Fruit fly (Drosophila melanogaster) S2 (cell line): Measurements from ENCODE around the gene CG15743.
A peak's percentile ranks its signal among the peaks of the same experiment; 100 is the strongest.

Source experiments
- CG8478 ChIP-seq: fragments of >200 bp; optimal IDR thresholded peaks from 2 replicates; lab custom pipeline; 2018
- CTCF ChIP-seq, 2 experiments: fragments of >200 bp; optimal IDR thresholded peaks; 2 replicates each; lab custom pipeline; 2018

CG15743 gene

DNA sequence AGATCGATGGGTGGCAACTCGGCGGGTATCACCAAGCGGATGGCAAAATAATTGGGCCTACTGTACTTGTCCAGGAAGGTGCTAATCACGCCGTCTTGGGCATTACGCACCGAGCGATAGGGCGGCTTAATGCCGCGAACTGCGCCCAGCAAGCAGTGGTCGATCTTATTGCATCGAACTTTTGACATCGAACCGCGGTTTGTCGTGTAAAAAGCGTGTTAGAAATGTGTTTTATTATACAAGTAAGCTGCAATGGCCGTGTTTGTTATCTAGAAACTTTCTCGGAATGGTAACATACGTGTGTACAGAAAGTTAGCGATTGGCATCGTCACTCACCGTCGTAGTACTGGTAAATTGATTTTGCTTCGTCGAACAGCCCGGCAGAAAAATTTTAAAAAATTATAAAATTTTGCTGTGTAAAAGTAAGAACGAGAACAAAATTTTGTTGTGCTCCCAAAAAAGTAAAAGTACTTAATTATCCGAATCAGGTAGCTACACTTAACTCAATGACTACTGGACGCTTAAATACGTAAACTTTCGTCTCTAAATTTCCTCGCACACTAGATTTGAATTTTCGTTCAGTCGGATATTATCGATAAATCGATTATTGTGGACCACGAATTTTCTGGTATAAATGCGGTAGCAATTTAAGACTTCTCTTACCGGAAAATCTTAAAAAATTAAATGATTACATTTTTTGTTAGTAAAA is 27.3 kb upstream of the CG15743 start, which contains the start of the genes mew and CG15742:
mew (minus strand) TSS at position 443 of the 709 bp plus-strand sequence.
CG15742 (minus strand) TSS at position 448 of the 709 bp plus-strand sequence.
- TF ChIP-seq CTCF (optimal IDR thresholded peaks at IDR 0.05; lab: Kevin White, UChicago), result peak in 1 of 2 experiments; percentile 17
- no peak for TF ChIP-seq CG8478

DNA sequence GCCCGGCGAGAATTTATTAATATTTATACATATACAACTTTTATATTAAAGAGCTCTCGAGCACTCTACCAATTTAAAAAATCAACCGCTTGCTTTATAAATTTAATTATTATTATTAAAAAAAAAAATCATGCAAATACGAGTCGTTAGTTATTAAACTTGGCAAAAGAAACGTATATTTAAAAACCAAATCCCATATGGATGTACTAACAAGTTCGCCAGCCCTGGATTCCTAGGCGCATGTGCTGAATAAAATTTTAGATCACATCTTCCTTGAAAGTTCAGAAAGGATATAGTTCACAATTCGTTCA is 26.8 kb upstream of the CG15743 start, which contains the start of gene comt:
comt (plus strand) TSS at position 265 of the 311 bp plus-strand sequence.
- TF ChIP-seq CTCF (optimal IDR thresholded peaks at IDR 0.05; lab: Kevin White, UChicago), result no peak
- no peak for TF ChIP-seq CG8478

DNA sequence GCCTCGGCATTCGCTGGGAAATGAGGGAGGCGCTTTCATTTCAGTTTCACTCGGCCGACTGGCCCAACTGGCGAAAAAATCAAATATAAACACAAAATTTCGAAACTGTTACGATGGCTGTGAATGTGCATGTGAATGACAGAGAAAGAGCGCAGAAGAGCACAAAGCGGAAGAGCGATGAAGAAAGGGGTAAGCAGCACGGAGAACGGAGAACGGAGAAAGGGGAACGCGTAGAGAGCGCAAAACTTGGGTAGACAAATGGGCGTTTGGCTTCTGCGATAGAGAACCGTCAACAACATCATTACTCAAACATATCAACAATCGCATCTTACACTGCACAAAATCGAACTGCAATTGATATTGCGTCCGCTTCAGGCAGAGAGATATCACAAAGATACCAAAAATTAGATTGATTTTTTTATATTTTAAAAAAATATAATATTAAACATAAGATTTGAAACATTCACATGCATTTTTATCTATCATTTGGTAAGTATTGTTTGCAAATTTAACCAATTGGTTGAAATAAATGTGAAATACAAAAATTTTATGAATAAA is 12.8 kb upstream of the CG15743 start:
- TF ChIP-seq CG8478 (no peak), CTCF (optimal IDR thresholded peaks at IDR 0.05; lab: Kevin White, UChicago) (no peak)

DNA sequence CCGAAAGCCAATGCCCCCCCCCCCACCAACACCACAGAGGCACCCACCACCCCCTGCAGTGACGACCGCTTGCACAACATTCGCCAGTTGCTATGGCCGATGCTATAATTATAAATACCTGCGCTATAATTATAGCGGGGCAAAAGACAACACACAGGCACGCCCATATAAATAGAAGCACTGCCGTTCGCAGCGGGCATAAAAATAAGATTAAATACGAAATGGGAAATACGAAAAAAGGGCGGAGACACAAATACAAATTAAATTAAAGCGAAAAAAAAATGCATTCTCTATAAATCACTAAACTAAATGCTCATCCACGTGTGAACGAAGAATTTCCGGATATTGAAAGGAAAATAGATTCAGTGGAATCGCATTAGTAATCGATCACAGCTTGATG is 12.1 kb upstream of the CG15743 start:
- TF ChIP-seq CG8478 (no peak), CTCF (optimal IDR thresholded peaks at IDR 0.05; lab: Kevin White, UChicago) (no peak)

DNA sequence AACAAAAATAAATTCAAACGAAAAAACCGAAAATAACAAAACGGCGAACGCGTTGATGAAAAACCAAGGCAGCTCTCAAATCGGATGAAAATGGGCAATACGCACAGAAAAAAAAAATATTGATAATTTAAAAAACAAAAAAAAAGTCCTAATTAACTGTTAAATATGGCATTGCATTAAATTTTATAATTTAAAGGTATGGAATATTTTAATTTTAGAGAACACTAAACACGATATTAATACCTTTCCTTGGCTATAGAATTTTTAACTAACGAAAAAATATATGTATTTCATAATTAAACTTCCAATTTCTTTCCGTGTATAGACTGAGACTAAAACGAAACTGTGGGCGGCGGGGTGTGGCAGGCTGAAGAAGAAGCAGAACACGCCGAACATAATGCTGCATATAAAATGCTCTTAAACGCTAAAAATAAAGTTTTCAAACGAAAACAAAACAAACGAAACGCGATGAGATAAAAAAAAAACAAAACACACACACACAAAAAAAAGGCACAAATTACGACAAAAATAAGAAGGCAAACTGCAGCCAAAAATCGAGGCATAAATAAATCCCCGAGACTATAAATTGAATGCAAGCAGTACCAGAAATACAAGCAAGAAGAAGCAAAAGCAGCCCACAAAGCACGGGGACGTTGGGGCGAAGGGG is 10.9 kb upstream of the CG15743 start:
- no peak for TF ChIP-seq CG8478
- TF ChIP-seq CTCF (optimal IDR thresholded peaks at IDR 0.05; lab: Kevin White, UChicago), result no peak

DNA sequence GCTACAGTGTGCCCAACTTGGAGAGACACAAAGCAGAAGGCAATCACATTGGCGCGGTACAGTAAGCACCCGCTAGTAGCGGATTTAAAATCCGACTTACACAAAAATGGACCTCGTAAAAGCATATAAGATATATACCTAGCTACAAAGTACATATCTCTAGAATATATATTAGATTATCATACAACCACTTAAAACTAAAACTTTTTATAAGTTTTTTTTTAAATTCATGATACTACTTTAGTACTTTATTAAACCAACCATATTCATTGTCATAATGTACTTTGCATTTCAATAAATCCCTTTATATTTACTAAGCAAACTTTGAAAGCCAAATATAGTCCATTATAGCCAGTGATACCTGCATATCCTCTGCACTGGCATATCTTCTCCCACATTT is 10.4 kb upstream of the CG15743 start:
- TF ChIP-seq CTCF (optimal IDR thresholded peaks at IDR 0.05; lab: Kevin White, UChicago) (no peak), CG8478 (no peak)

DNA sequence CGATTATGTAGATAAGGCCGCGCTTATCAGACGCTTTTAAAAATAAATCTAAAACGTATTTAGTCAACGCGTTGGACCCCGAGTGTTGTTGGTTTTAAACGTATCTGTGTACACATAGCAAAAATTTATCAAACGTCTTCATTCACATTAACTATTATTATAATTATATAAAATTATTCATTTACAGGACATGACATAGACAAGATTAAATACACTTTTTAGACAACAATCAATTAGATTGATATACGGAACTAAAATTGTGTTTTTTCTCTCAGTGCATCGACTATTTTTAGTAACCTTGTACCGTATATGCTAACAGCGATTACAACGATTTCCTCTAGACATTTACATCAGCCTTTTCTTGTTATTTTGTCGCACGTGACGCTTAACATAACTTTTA is 8.8 kb upstream of the CG15743 start:
- no peak for TF ChIP-seq CG8478
- TF ChIP-seq CTCF (optimal IDR thresholded peaks at IDR 0.05; lab: Kevin White, UChicago), result no peak

DNA sequence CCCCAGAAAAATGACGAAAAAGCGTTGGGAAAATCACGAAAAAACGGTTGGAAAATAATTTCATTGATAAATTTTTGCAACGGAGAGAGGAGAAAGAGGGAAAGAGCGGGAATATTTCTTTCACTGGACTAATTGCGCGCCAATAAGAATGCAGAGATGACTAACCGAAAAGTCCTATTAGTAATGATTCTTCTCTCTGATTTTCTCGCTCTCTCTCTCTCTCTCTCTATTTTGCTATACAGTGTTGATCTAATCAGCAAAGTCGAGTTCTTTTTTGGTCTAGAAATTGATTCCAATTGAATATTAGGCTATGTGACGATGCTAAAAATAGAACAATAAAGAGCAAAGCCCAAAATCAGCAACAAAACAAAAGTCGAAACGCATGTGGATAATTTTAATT is 8.4 kb upstream of the CG15743 start:
- no peak for TF ChIP-seq CG8478
- TF ChIP-seq CTCF (optimal IDR thresholded peaks at IDR 0.05; lab: Kevin White, UChicago), result no peak

DNA sequence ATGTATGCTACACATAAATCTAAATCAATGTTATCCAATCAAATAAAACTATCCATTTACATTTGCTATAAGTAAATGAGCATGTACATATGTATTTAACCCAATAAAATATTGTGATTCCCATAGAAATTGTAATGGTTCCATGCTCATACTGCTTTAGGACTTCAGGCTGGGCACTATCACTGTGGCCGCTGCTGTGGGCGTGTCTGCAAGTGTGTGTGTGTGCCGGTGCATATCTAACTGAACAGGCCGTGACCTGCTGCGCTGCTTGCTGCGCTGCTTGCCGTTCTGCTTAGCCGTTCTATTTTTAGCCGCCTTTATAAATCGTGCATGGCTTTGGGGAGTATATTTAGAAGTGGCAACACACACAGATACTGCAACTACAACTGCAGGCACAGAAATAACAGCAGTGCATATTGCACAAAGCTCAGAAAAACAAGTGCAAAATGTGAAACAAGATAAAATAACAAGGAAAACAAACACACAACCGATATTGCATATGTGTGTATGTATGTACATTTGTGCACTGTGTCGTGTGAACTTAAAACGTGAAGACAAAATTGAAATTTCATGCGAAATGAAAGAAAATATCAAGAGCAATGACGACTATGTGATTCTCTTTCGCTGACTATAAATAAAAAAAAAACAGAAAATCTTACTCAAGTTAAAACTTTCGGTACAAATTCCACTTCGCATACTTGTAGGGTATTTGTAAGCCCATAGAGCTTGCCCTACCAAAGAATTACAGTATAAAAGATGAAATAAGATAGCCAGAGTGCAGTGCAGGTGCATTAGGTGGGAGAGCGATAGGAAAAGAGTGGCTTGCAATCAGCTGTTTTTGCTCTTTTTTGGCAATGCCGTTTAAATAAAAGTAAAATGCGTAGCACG is 7.7 kb upstream of the CG15743 start:
- no peak for TF ChIP-seq CTCF (optimal IDR thresholded peaks at IDR 0.05; lab: Kevin White, UChicago)
- no peak for TF ChIP-seq CG8478

DNA sequence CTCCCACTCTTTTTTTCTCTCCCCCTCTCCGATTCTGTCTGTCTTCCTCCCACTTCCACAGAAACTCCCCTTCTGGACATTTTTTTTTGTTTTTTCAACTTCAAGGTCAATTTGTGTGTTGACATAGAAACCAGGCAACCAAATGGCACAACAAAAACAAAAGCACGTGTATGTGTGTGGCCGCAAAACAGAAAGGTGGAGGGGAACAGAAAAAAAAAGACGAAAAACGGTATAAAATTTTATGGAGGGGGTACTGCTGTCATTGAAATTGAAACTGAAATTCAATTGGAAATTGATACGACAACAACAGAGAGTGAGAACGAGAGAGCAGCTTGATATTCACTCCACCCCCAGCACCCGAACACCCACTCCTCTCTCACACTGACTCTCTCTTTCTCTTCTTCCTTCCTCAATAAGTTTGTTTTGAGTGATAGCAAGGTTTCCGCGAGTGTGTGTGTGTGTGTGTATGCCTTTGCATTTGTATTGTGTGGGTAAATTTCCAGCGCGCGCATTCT is 7.0 kb upstream of the CG15743 start:
- no peak for TF ChIP-seq CTCF (optimal IDR thresholded peaks at IDR 0.05; lab: Kevin White, UChicago)
- no peak for TF ChIP-seq CG8478

DNA sequence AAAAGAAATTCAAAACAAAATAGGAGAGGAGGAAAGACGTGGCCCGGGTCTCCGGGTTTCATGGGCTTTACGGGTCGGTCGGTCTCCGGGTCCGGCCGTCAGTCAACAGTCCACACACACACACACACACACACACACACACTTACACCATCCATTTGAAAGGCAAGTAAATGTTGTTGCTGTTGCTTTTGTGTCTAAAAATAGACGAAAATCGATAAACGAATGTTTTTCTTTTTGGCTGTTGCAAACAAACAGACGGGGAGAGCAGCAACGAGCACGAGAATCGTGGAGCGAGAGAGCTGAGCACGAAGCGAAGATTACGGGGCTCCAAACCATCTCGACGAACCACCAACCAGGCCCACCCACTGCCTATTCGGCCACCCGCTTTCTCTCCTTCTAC is 5.3 kb upstream of the CG15743 start:
- TF ChIP-seq CTCF (optimal IDR thresholded peaks at IDR 0.05; lab: Kevin White, UChicago) (no peak), CG8478 (no peak)

DNA sequence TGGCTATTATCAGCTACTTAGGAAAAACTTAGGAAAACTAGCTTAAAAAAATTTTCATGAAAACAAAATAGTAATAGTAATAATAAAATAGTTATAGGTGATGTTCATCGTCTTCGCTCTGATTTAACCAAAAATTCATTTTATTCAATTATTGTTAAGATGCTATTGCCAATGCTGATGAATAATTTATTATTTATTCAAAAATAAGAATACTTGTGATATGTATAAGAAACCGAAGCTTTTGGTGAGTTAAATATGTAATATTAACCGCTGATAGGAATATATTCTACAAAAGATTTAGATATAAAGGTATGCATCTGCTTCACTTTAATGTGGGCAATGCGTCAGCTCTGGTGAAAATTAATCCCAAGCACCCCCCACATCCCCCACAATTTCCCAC is 4.8 kb upstream of the CG15743 start:
- TF ChIP-seq CTCF (optimal IDR thresholded peaks at IDR 0.05; lab: Kevin White, UChicago) (no peak), CG8478 (no peak)

DNA sequence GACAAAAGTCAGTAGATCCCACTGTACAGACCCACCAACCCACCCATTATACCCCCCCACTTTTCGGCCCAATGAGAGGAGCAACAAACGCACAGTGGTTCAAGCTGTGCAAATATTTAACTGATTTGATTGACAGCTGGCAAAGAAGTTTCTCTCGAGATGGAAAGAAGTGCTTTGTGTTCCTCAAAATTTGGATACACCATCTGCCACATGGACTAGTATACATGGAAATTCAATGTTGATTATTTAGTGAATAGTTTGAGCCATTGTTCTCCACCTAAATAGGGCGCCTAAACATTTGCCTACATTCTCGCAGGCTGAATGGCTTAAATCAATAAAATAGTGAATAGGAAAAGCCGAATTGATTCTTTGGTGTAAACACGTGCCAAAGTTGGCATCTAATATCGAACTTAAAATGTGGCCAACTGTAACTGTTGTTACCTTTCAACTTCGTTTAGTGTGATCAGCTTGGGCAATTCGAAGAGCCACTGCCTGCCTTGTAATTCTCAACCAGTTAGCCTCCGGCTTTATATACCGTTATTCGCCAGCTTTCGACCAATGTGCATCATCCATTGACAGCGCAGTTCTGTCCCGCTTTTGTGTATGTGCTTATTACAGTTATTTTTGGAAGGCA is 4.1 kb upstream of the CG15743 start:
- TF ChIP-seq CG8478 (no peak), CTCF (optimal IDR thresholded peaks at IDR 0.05; lab: Kevin White, UChicago) (no peak)

DNA sequence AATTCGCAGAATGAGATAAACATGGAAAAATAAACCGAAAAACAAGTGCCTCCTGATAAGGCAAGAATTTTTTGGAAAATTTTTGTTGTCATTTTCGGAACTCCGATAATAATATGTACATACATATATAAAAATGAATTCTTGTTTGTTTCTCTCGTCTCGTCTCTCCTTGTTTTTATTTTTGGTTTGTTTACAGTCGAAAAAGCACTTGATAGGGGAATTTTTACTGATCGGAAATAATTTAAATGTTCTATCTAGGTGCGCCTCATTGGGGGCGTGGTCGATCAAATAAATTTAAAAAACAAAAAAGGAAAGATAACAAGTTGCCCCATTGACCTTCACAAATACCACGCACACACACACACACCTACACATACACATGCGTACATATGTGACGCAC is 2.8 kb upstream of the CG15743 start:
- TF ChIP-seq CTCF (optimal IDR thresholded peaks at IDR 0.05; lab: Kevin White, UChicago) (no peak), CG8478 (no peak)
